Worm (Caenorhabditis elegans) whole organism, L4 larva: ENCODE measurements around the gene Y55B1BL.1.

ENCODE experiments used
- Y48G9A.11 ChIP-seq: fragments of 200-800 bp; sonication (Bioruptor generic); IDR thresholded peaks from 2 replicates; pipeline ENCODE4 v1.3.6; 2022; ENCODE audit warnings: missing genetic modification reagents, missing genetic modification characterization, missing compliant biosample characterization
- Y75B8A.6 ChIP-seq: fragments of 200-800 bp; sonication (Bioruptor generic); IDR thresholded peaks from 2 replicates; pipeline ENCODE4 v1.3.6; 2022; ENCODE audit warnings: missing genetic modification reagents, missing genetic modification characterization, missing compliant biosample characterization
- ZK337.2 ChIP-seq: fragments of 200-800 bp; sonication (Bioruptor generic); IDR thresholded peaks from 2 replicates; pipeline ENCODE4 v1.3.6; 2022; ENCODE audit warnings: missing genetic modification reagents, missing genetic modification characterization, missing compliant biosample characterization
- ZK546.5 ChIP-seq, 2 experiments: sonication (generic microtip); optimal IDR thresholded peaks; 2 replicates each; lab custom pipeline; 2017; ENCODE audit warnings: missing biosample characterization in 2 of 2, missing genetic modification characterization in 2 of 2
- aha-1 ChIP-seq: fragments of 150-350 bp; peaks from one replicate; lab custom pipeline; 2014; ENCODE audit warnings: missing biosample characterization, missing genetic modification characterization
- ceh-20 ChIP-seq: fragments of 200-800 bp; sonication (Bioruptor generic); IDR thresholded peaks from 2 replicates; pipeline ENCODE4 v1.3.6; 2022; ENCODE audit warnings: missing genetic modification reagents, missing genetic modification characterization, missing compliant biosample characterization
- ceh-44 ChIP-seq: fragments of 200-800 bp; sonication (Bioruptor generic); IDR thresholded peaks from 2 replicates; pipeline ENCODE4 v1.3.6; 2022; ENCODE audit warnings: missing genetic modification reagents, missing genetic modification characterization, missing compliant biosample characterization
- ceh-82 ChIP-seq: sonication (generic microtip); optimal IDR thresholded peaks from 2 replicates; lab custom pipeline; 2017; ENCODE audit warnings: missing biosample characterization, missing genetic modification characterization
- ces-1 ChIP-seq: fragments of 150-350 bp; sonication (generic microtip); optimal IDR thresholded peaks from 4 replicates; lab custom pipeline; 2014; ENCODE audit warnings: missing biosample characterization, missing genetic modification reagents, missing genetic modification characterization
- ctbp-1 ChIP-seq: fragments of 200-800 bp; sonication (Bioruptor generic); IDR thresholded peaks from 2 replicates; pipeline ENCODE4 v1.3.6; 2022; ENCODE audit warnings: missing genetic modification reagents, missing genetic modification characterization, missing compliant biosample characterization
- daf-12 ChIP-seq: fragments of 150-350 bp; optimal IDR thresholded peaks from 2 replicates; lab custom pipeline; 2014; ENCODE audit warnings: missing biosample characterization, missing genetic modification reagents, missing genetic modification characterization
- daf-16 ChIP-seq, 3 experiments: sonication (generic microtip); optimal IDR thresholded peaks; 2 replicates each; lab custom pipeline; 2016 to 2017; ENCODE audit warnings: missing genetic modification characterization in 3 of 3, missing genetic modification reagents in 3 of 3, mild to moderate bottlenecking in 2 of 3, missing compliant biosample characterization in 2 of 3, missing biosample characterization in 1 of 3, moderate library complexity in 1 of 3
- daf-8 ChIP-seq: fragments of 200-800 bp; sonication (Bioruptor generic); IDR thresholded peaks from 2 replicates; pipeline ENCODE4 v1.3.6; 2022; ENCODE audit warnings: missing genetic modification characterization, missing compliant biosample characterization
- dmd-6 ChIP-seq: fragments of 200-800 bp; sonication (Bioruptor generic); IDR thresholded peaks from 2 replicates; pipeline ENCODE4 v1.3.6; 2022; ENCODE audit warnings: missing genetic modification reagents, missing genetic modification characterization, missing compliant biosample characterization
- dve-1 ChIP-seq: sonication (generic microtip); optimal IDR thresholded peaks from 2 replicates; lab custom pipeline; 2017; ENCODE audit warnings: antibody characterized with exemption, mild to moderate bottlenecking, missing genetic modification characterization, missing compliant biosample characterization; ENCODE audit not compliant: insufficient read depth
- egl-27 ChIP-seq: sonication (generic microtip); optimal IDR thresholded peaks from 3 replicates; lab custom pipeline; 2017; ENCODE audit warnings: missing biosample characterization, missing genetic modification reagents, missing genetic modification characterization
- fkh-10 ChIP-seq: fragments of 150-350 bp; optimal IDR thresholded peaks from 2 replicates; lab custom pipeline; 2014; ENCODE audit warnings: missing biosample characterization, missing genetic modification reagents, missing genetic modification characterization
- fos-1 ChIP-seq: fragments of 150-350 bp; optimal IDR thresholded peaks from 2 replicates; lab custom pipeline; 2014; ENCODE audit warnings: missing biosample characterization, missing genetic modification characterization
- hlh-30 ChIP-seq: sonication (generic microtip); optimal IDR thresholded peaks from 2 replicates; lab custom pipeline; 2017; ENCODE audit warnings: antibody characterized with exemption, mild to moderate bottlenecking, missing genetic modification characterization, missing compliant biosample characterization; ENCODE audit not compliant: insufficient read depth
- jun-1 ChIP-seq: fragments of 150-350 bp; optimal IDR thresholded peaks from 2 replicates; lab custom pipeline; 2014; ENCODE audit warnings: missing biosample characterization, missing genetic modification reagents, missing genetic modification characterization
- lim-7 ChIP-seq: fragments of 200-800 bp; sonication (Bioruptor generic); IDR thresholded peaks from 2 replicates; pipeline ENCODE4 v1.3.6; 2022; ENCODE audit warnings: missing genetic modification characterization, missing compliant biosample characterization
- lin-1 ChIP-seq: fragments of 200-800 bp; sonication (Bioruptor generic); IDR thresholded peaks from 2 replicates; pipeline ENCODE4 v1.3.6; 2022; ENCODE audit warnings: missing genetic modification reagents, missing genetic modification characterization, missing compliant biosample characterization
- lin-39 ChIP-seq: fragments of 150-350 bp; optimal IDR thresholded peaks from 2 replicates; lab custom pipeline; 2014; ENCODE audit warnings: missing biosample characterization, missing genetic modification reagents, missing genetic modification characterization
- madf-5 ChIP-seq, 2 experiments: fragments of 200-800 bp; sonication (Bioruptor generic); IDR thresholded peaks; 2 replicates each; pipeline ENCODE4 v1.3.6; 2022; ENCODE audit warnings: missing compliant biosample characterization in 2 of 2, missing genetic modification characterization in 2 of 2
- madf-9 ChIP-seq: fragments of 200-800 bp; sonication (Bioruptor generic); conservative IDR thresholded peaks from 2 replicates; pipeline ENCODE4 v1.3.6; 2022; ENCODE audit warnings: missing genetic modification reagents, missing genetic modification characterization, missing compliant biosample characterization
- mdt-29 ChIP-seq: fragments of 200-800 bp; sonication (Bioruptor generic); IDR thresholded peaks from 2 replicates; pipeline ENCODE4 v1.3.6; 2022; ENCODE audit warnings: missing genetic modification reagents, missing genetic modification characterization, missing compliant biosample characterization
- mxl-3 ChIP-seq: fragments of 200-800 bp; sonication (Bioruptor generic); optimal IDR thresholded peaks from 2 replicates; lab custom pipeline; 2018; ENCODE audit warnings: mild to moderate bottlenecking, missing genetic modification characterization, missing compliant biosample characterization
- nhr-10 ChIP-seq: fragments of 150-350 bp; optimal IDR thresholded peaks from 2 replicates; lab custom pipeline; 2014; ENCODE audit warnings: missing biosample characterization, missing genetic modification characterization
- nhr-102 ChIP-seq: sonication (generic microtip); optimal IDR thresholded peaks from 2 replicates; lab custom pipeline; 2016; ENCODE audit warnings: mild to moderate bottlenecking, missing genetic modification characterization, moderate library complexity, missing compliant biosample characterization
- nhr-111 ChIP-seq: fragments of 200-800 bp; sonication (Bioruptor generic); optimal IDR thresholded peaks from 2 replicates; lab custom pipeline; 2018; ENCODE audit warnings: mild to moderate bottlenecking, missing genetic modification characterization, missing compliant biosample characterization
- nhr-237 ChIP-seq: sonication (generic microtip); optimal IDR thresholded peaks from 2 replicates; lab custom pipeline; 2017; ENCODE audit warnings: missing biosample characterization, missing genetic modification characterization
- nhr-25 ChIP-seq: sonication (generic microtip); optimal IDR thresholded peaks from 2 replicates; lab custom pipeline; 2017; ENCODE audit warnings: missing genetic modification characterization, mild to moderate bottlenecking, missing compliant biosample characterization, antibody characterized with exemption, moderate library complexity, borderline replicate concordance; ENCODE audit not compliant: insufficient read depth
- nhr-48 ChIP-seq: sonication (generic microtip); optimal IDR thresholded peaks from 2 replicates; lab custom pipeline; 2016; ENCODE audit warnings: mild to moderate bottlenecking, missing genetic modification characterization, missing compliant biosample characterization
- nhr-77 ChIP-seq: fragments of 150-350 bp; optimal IDR thresholded peaks from 2 replicates; lab custom pipeline; 2014; ENCODE audit warnings: missing biosample characterization, missing genetic modification characterization
- php-3 ChIP-seq: fragments of 200-800 bp; sonication (Bioruptor generic); IDR thresholded peaks from 2 replicates; pipeline ENCODE4 v1.3.6; 2022; ENCODE audit warnings: missing genetic modification reagents, missing genetic modification characterization, missing compliant biosample characterization
- rbr-2 ChIP-seq: sonication (generic microtip); optimal IDR thresholded peaks from 2 replicates; lab custom pipeline; 2016; ENCODE audit warnings: missing genotype, missing genetic modification characterization, missing compliant biosample characterization
- saeg-2 ChIP-seq: fragments of 200-800 bp; sonication (Bioruptor generic); IDR thresholded peaks from 2 replicates; pipeline ENCODE4 v1.3.6; 2022; ENCODE audit warnings: missing genetic modification reagents, missing genetic modification characterization, missing compliant biosample characterization
- set-16 ChIP-seq: fragments of 200-800 bp; sonication (Bioruptor generic); IDR thresholded peaks from 2 replicates; pipeline ENCODE4 v1.3.6; 2022; ENCODE audit warnings: missing genetic modification reagents, missing genetic modification characterization, missing compliant biosample characterization
- skn-1 ChIP-seq: fragments of 150-350 bp; optimal IDR thresholded peaks from 2 replicates; lab custom pipeline; 2014; ENCODE audit warnings: missing biosample characterization, missing genetic modification characterization
- snpc-1.2 ChIP-seq: fragments of 200-800 bp; sonication (Bioruptor generic); IDR thresholded peaks from 2 replicates; pipeline ENCODE4 v1.3.6; 2022; ENCODE audit warnings: missing genetic modification reagents, missing genetic modification characterization, missing compliant biosample characterization
- unc-39 ChIP-seq: sonication (generic microtip); optimal IDR thresholded peaks from 2 replicates; lab custom pipeline; 2017; ENCODE audit warnings: missing biosample characterization, missing genetic modification characterization
- zag-1 ChIP-seq: fragments of 150-350 bp; optimal IDR thresholded peaks from 2 replicates; lab custom pipeline; 2014; ENCODE audit warnings: missing biosample characterization, missing genetic modification characterization
- ztf-11 ChIP-seq: fragments of 150-350 bp; optimal IDR thresholded peaks from 2 replicates; lab custom pipeline; 2014; ENCODE audit warnings: missing biosample characterization, missing genetic modification characterization
- ztf-7 ChIP-seq: fragments of 150-350 bp; optimal IDR thresholded peaks from 2 replicates; lab custom pipeline; 2014; ENCODE audit warnings: missing biosample characterization, missing genetic modification characterization

The Y55B1BL.1 gene

ce11 chrIII:354545-355460, 47.4 kb upstream of the Y55B1BL.1 start, which contains the start of gene gei-4 (continued):
- peak; percentile 18 for TF ChIP-seq ztf-7 (tag; lab: Kevin White, UChicago)
- no peak for TF ChIP-seq ceh-44 (GFP tag; lab: Robert Waterston, UW)
- TF ChIP-seq dmd-6 (GFP tag; lab: Robert Waterston, UW): peak; percentile 78
- no peak for TF ChIP-seq daf-12 (tag; lab: Kevin White, UChicago)
- TF ChIP-seq hlh-30: peak; percentile 98
- TF ChIP-seq set-16 (GFP tag; lab: Robert Waterston, UW): peak; percentile 99
- peak; percentile 45; the same call in 1 of the 2 replicates for TF ChIP-seq ceh-20
- TF ChIP-seq saeg-2 (GFP tag; lab: Robert Waterston, UW): peak; percentile 73; the same call in 1 of the 2 replicates
- TF ChIP-seq, all 104 proteins: peak for 54

DNA sequence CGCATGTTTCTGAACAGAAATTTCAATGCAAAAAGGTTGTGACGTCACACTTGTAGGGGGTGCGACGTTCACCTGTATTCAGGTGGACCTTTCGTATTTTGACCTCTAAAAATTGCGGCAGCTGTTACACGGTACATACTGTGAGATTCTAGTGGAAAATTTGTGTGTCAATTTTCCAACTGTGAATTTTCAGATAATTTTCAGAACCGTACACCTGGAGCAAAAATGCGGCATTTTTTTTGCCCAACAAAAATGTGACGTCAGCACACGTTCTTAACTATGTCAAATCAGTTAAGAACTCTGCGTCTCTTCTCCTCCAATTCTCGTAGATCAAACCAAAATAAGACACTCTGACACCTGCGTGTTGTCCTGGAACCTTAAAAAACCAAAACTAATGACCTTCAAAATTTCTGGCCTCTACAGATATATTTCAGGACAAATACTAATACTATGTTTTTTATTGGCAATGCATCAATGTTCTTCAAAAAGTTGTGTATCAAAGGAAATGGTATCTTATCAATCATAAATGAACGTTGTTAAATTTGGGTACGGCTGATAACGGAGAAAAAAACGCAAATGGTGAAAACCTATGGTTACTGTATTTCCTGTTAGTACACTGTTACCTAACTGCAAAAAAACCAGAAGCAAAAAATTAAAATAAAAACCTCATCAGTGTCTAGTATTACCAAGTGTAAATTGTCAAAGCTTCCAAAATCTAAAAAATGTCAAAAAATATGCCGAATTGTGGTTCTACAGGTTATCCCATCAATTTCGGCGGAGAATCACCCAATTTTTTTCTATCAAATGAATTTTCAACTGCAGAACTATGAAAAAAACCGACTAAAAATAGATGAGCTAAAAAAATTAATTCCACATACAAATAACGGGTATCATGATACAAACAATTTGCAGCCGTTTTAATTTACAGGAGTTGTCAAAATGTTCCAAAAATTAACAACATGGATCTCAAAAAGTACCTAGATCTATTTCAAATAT, 45.0 kb upstream of the Y55B1BL.1 start:
- no peak for TF ChIP-seq madf-5 (GFP tag; IDR thresholded peaks at IDR 0.05; lab: Robert Waterston, UW)
- TF ChIP-seq ctbp-1 (GFP tag; lab: Robert Waterston, UW): no peak
- no peak for TF ChIP-seq skn-1 (tag; lab: Kevin White, UChicago)
- no peak for TF ChIP-seq daf-12 (tag; lab: Kevin White, UChicago)
- 0 out of 2 replicates have a peak, but pooled peaks have one; percentile 14 for TF ChIP-seq snpc-1.2
- TF ChIP-seq lin-1: no peak
- TF ChIP-seq ZK337.2 (GFP tag; lab: Robert Waterston, UW): no peak
- no peak for TF ChIP-seq ztf-11 (tag; lab: Kevin White, UChicago)
- TF ChIP-seq nhr-25 (tag; lab: Kevin White, UChicago): no peak
- TF ChIP-seq nhr-48 (tag; lab: Kevin White, UChicago): peak; percentile 18
- no peak for TF ChIP-seq set-16 (GFP tag; lab: Robert Waterston, UW)
- TF ChIP-seq ceh-82: no peak
- no peak for TF ChIP-seq lin-39 (tag; lab: Kevin White, UChicago)
- TF ChIP-seq daf-16 (GFP tag; optimal IDR thresholded peaks at IDR 0.05; lab: Kevin White, UChicago): no peak
- peak; percentile 73 for TF ChIP-seq daf-16 (tag; optimal IDR thresholded peaks at IDR 0.05; lab: Kevin White, UChicago)
- TF ChIP-seq fos-1 (tag; lab: Kevin White, UChicago): no peak
- TF ChIP-seq fkh-10 (GFP tag; lab: Kevin White, UChicago): no peak
- no peak for TF ChIP-seq daf-8
- no peak for TF ChIP-seq nhr-237 (tag; lab: Kevin White, UChicago)
- no peak for TF ChIP-seq lim-7
- TF ChIP-seq jun-1: no peak
- no peak for TF ChIP-seq madf-9
- TF ChIP-seq unc-39 (tag; lab: Kevin White, UChicago): no peak
- no peak for TF ChIP-seq ZK546.5 (tag; optimal IDR thresholded peaks at IDR 0.05; lab: Kevin White, UChicago)
- no peak for TF ChIP-seq rbr-2 (tag; lab: Kevin White, UChicago)
- TF ChIP-seq zag-1: no peak
- TF ChIP-seq dve-1 (tag; lab: Kevin White, UChicago): peak; percentile 54
- no peak for TF ChIP-seq mxl-3
- TF ChIP-seq nhr-111: no peak
- no peak for TF ChIP-seq nhr-102 (tag; lab: Kevin White, UChicago)
- peak; percentile 52; the same call in 1 of the 2 replicates for TF ChIP-seq php-3 (GFP tag; lab: Robert Waterston, UW)
- TF ChIP-seq Y48G9A.11 (GFP tag; lab: Robert Waterston, UW): no peak
- TF ChIP-seq mdt-29 (GFP tag; lab: Robert Waterston, UW): 0 out of 2 replicates have a peak, but pooled peaks have one; percentile 12
- TF ChIP-seq egl-27: no peak
- no peak for TF ChIP-seq nhr-10 (tag; lab: Kevin White, UChicago)
- TF ChIP-seq nhr-77 (tag; lab: Kevin White, UChicago): peak; percentile 37
- no peak for TF ChIP-seq ces-1 (GFP tag; lab: Kevin White, UChicago)
- TF ChIP-seq ceh-20: no peak
- no peak for TF ChIP-seq Y75B8A.6 (GFP tag; lab: Robert Waterston, UW)
- no peak for TF ChIP-seq aha-1 (tag; lab: Kevin White, UChicago)
